Worm (Caenorhabditis elegans): ENCODE data around the gene W06A7.4.
"Not testable (repeated sequence)": the region's sequence is repeated elsewhere in the genome, so short reads cannot be mapped to it uniquely, and the experiment has no call there.

The W06A7.4 gene

ce11 chrV:14820314-14820713 is 3.9 kb upstream of the W06A7.4 start:
- TF ChIP-seq elt-3 (tag; optimal IDR thresholded peaks at IDR 0.05), result no peak
- TF ChIP-seq nhr-23 (tag; optimal IDR thresholded peaks at IDR 0.05), result no peak
- TF ChIP-seq R02D3.7 (tag; optimal IDR thresholded peaks at IDR 0.05), result no peak
- TF ChIP-seq lin-39 (tag; optimal IDR thresholded peaks at IDR 0.05), result no peak

DNA sequence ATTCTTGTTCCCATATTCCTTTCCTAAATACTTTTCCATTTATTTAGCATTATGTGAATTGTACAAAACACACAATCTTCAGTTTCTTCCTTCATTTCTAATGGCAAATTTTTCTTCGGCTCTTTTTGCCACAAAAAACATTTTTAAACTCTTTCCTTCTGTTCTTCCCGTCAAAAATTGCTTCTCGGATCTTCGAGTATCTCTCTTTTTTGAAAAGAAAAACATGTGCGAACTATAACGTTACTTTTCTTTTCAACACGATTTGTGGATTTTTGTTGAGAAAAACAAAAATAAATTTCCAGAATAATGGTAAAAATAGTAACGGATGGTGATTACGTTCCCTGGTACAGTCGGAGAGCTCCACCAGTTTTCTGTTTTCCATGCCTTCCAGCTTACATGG is 2.7 kb upstream of the W06A7.4 start, which contains the start of gene W06A7.2:
W06A7.2 (plus strand) TSS at position 301 of the 400 bp plus-strand sequence.
- TF ChIP-seq nhr-67 (tag; optimal IDR thresholded peaks at IDR 0.05) (no peak), lin-39 (tag; optimal IDR thresholded peaks at IDR 0.05) (no peak), elt-1 (tag; optimal IDR thresholded peaks at IDR 0.05) (no peak), ztf-11 (tag; optimal IDR thresholded peaks at IDR 0.05) (no peak), nfya-1 (tag; optimal IDR thresholded peaks at IDR 0.05; ENCODE audit: insufficient read depth) (no peak), elt-3 (tag; optimal IDR thresholded peaks at IDR 0.05) (no peak), nhr-43 (tag; optimal IDR thresholded peaks at IDR 0.05; ENCODE audit: poor library complexity, severe bottlenecking) (no peak), nhr-11 (tag; optimal IDR thresholded peaks at IDR 0.05) (no peak), unc-39 (tag; optimal IDR thresholded peaks at IDR 0.05) (no peak), ztf-4 (tag; optimal IDR thresholded peaks at IDR 0.05) (no peak), nhr-25 (tag; optimal IDR thresholded peaks at IDR 0.05) (no peak), ceh-16 (tag; optimal IDR thresholded peaks at IDR 0.05) (no peak), mdl-1 (tag; optimal IDR thresholded peaks at IDR 0.05) (no peak), skn-1 (tag; optimal IDR thresholded peaks at IDR 0.05) (no peak), mml-1 (tag; optimal IDR thresholded peaks at IDR 0.05) (no peak), lin-15B (tag; optimal IDR thresholded peaks at IDR 0.05) (no peak), fos-1 (tag; optimal IDR thresholded peaks at IDR 0.05) (no peak), nhr-12 (tag; optimal IDR thresholded peaks at IDR 0.05) (no peak), ceh-9 (tag; optimal IDR thresholded peaks at IDR 0.05) (no peak)

ce11 chrV:14826952-14827351 is 2.7 kb downstream of the W06A7.4 start, which contains the start of gene nspa-8:
Gene nspa-8, minus strand, starts transcription at chrV:14827052.
- not testable (repeated sequence) for TF ChIP-seq eor-1, nhr-77, jun-1 (tag; optimal IDR thresholded peaks at IDR 0.05)

DNA sequence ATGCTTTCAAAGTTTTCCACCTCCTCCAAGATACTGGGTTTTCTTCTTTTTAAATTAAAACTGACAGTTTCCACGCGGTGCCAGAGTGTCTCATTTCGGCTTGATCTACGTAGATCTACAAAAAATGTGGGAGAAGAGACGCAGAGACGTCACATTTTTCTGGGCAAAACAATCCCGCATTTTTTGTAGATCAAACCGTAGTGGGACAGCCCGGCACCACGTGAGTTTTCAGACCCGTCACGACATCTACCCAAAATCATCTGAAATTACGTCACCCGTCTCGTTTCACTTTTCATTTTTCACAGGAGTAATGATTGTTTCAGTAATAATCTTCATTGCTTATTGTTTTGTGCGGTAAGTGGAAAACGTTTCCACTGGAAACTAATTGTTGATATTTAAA is 4.2 kb downstream of the W06A7.4 start:
- TF ChIP-seq nhr-25 (tag; optimal IDR thresholded peaks at IDR 0.05) (no peak), elt-2 (tag; optimal IDR thresholded peaks at IDR 0.05) (no peak), lsy-12 (tag; optimal IDR thresholded peaks at IDR 0.05) (peak; percentile 14)

DNA sequence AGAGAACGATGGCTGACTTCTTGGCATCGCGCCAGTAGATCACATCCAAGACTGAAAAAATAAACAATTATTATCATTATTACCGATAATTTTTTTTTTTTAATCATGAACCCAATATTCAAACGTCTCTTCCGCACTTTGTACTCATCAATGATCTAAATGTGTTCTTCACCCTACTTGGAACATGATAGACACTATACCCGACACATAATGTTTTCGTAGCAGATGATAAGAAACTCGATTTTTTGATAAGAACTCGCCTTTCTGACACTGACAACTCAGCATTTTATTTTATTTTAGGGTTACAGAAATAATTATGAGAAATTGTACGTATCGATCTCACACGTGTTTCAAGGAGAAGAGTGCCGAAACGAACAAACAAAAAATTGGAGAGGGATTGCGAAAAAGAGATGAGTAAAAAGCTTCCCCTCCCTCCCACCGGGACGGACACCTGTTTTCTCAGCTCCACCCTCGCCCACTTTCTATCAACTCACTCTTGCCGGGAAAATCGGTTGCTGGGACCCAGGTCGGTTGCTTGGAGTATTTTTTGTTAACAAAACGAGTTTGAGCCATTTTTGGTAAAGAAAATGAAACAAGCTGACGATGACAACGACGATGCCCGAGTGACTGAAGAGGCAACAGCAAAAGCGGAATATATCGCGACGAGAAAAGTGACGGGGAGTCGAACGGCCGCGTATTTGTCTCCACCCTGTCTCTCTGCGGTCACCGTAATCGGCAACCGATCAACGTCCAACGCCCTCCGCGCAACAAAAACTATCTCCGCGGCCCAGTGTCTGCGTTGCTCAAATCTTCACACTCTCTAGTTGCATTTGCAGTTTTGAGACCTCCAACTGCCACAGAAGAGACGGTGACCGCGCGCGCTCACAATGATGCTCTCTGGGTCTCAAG is 6.3 kb downstream of the W06A7.4 start:
- no peak for TF ChIP-seq ceh-28 (tag; optimal IDR thresholded peaks at IDR 0.05)
- TF ChIP-seq nhr-43 (tag; optimal IDR thresholded peaks at IDR 0.05; ENCODE audit: poor library complexity, severe bottlenecking), result peak; percentile 5
- TF ChIP-seq nhr-25 (tag; optimal IDR thresholded peaks at IDR 0.05), result peak; percentile 48
- peak; percentile 17 for TF ChIP-seq lin-39 (tag; optimal IDR thresholded peaks at IDR 0.05)
- TF ChIP-seq aly-2 (tag; optimal IDR thresholded peaks at IDR 0.05), result no peak
- no peak for TF ChIP-seq tbx-2 (tag; optimal IDR thresholded peaks at IDR 0.05)
- peak; percentile 8 for TF ChIP-seq jun-1 (tag; optimal IDR thresholded peaks at IDR 0.05)
- TF ChIP-seq nhr-11 (tag; optimal IDR thresholded peaks at IDR 0.05), result no peak
- TF ChIP-seq nhr-23 (tag; optimal IDR thresholded peaks at IDR 0.05), result peak; percentile 39
- peak; percentile 24 for TF ChIP-seq snpc-4 (tag; optimal IDR thresholded peaks at IDR 0.05)
- TF ChIP-seq skn-1 (tag; optimal IDR thresholded peaks at IDR 0.05), result no peak
- TF ChIP-seq pqm-1 (tag; optimal IDR thresholded peaks at IDR 0.05), result peak; percentile 92
- TF ChIP-seq fkh-2 (tag; optimal IDR thresholded peaks at IDR 0.05), result no peak
- peak; percentile 44 for TF ChIP-seq pha-4 (tag; optimal IDR thresholded peaks at IDR 0.05)
- peak; percentile 96 for TF ChIP-seq elt-2 (tag; optimal IDR thresholded peaks at IDR 0.05)

All from whole organism, L3 larva.